Worm (Caenorhabditis elegans): ENCODE results near the gene cyp-33C12.

ce11 chrV:2181738-2182137 is 22.5 kb downstream of the cyp-33C12 start, which contains the start of gene srbc-16:
- TF ChIP-seq ceh-43 (GFP tag; optimal IDR thresholded peaks at IDR 0.05) (no peak), unc-39 (tag; optimal IDR thresholded peaks at IDR 0.05) (no peak), nhr-12 (tag; optimal IDR thresholded peaks at IDR 0.05) (no peak), pha-4 (tag; optimal IDR thresholded peaks at IDR 0.05) (no peak), lsy-2 (tag; optimal IDR thresholded peaks at IDR 0.05) (no peak), lin-13 (tag; optimal IDR thresholded peaks at IDR 0.05) (no peak), nhr-76 (tag; optimal IDR thresholded peaks at IDR 0.05) (no peak), M03D4.4 (tag; optimal IDR thresholded peaks at IDR 0.05) (no peak), unc-62 (GFP tag; optimal IDR thresholded peaks at IDR 0.05) (no peak), ces-1 (GFP tag; optimal IDR thresholded peaks at IDR 0.05) (no peak)

Data from whole organism, mixed stage, embryonic.